Fruit fly (Drosophila melanogaster) whole organism, embryonic: ENCODE data around the gene Cyfip.

Experiments
- Asciz ChIP-seq: fragments of 200-800 bp; sonication (Bioruptor generic); optimal IDR thresholded peaks from 2 replicates; lab custom pipeline; 2017; ENCODE audit warnings: missing biosample characterization, mild to moderate bottlenecking, missing genetic modification characterization, missing genetic modification reagents
- CG12104 ChIP-seq: fragments of 200-800 bp; sonication (Bioruptor generic); optimal IDR thresholded peaks from 3 replicates; lab custom pipeline; 2016; ENCODE audit warnings: missing biosample characterization, missing genetic modification characterization
- CG12769 ChIP-seq: fragments of 200-800 bp; sonication (Bioruptor generic); optimal IDR thresholded peaks from 2 replicates; lab custom pipeline; 2019; ENCODE audit warnings: missing biosample characterization, mild to moderate bottlenecking, missing genetic modification characterization, moderate library complexity
- CG13775 ChIP-seq: fragments of 200-800 bp; sonication (Bioruptor generic); optimal IDR thresholded peaks from 3 replicates; lab custom pipeline; 2017; ENCODE audit warnings: missing biosample characterization, mild to moderate bottlenecking, missing genetic modification characterization
- CG15011 ChIP-seq: fragments of 200-800 bp; sonication (Bioruptor generic); optimal IDR thresholded peaks from 3 replicates; lab custom pipeline; 2018; ENCODE audit warnings: missing biosample characterization, mild to moderate bottlenecking, missing genetic modification characterization
- CG1602 ChIP-seq: fragments of 200-800 bp; sonication (Bioruptor generic); optimal IDR thresholded peaks from 3 replicates; lab custom pipeline; 2016; ENCODE audit warnings: missing biosample characterization, missing genetic modification characterization
- CG16815 ChIP-seq: fragments of 200-800 bp; sonication (Bioruptor generic); optimal IDR thresholded peaks from 3 replicates; lab custom pipeline; 2017; ENCODE audit warnings: missing biosample characterization, mild to moderate bottlenecking, missing genetic modification characterization
- CG2116 ChIP-seq: fragments of 200-800 bp; sonication (Bioruptor generic); optimal IDR thresholded peaks from 3 replicates; lab custom pipeline; 2018; ENCODE audit warnings: missing biosample characterization, mild to moderate bottlenecking, missing genetic modification characterization
- CG2712 ChIP-seq: fragments of 200-800 bp; optimal IDR thresholded peaks from 3 replicates; lab custom pipeline; 2019; ENCODE audit warnings: missing biosample characterization, mild to moderate bottlenecking, missing genetic modification characterization, moderate library complexity
- CG42726 ChIP-seq: fragments of 200-800 bp; sonication (Bioruptor generic); IDR thresholded peaks from 2 replicates; pipeline ENCODE4 v1.3.6; 2022; ENCODE audit warnings: missing biosample characterization, missing genetic modification characterization; ENCODE audit not compliant: partially characterized antibody
- CG4282 ChIP-seq: fragments of 200-800 bp; sonication (Bioruptor generic); optimal IDR thresholded peaks from 2 replicates; lab custom pipeline; 2016; ENCODE audit warnings: missing biosample characterization, missing genetic modification characterization
- CG4328 ChIP-seq: fragments of 200-800 bp; sonication (Bioruptor generic); optimal IDR thresholded peaks from 3 replicates; lab custom pipeline; 2017; ENCODE audit warnings: missing biosample characterization, missing genetic modification reagents, missing genetic modification characterization
- CG4820 ChIP-seq: fragments of 200-800 bp; sonication (Bioruptor generic); optimal IDR thresholded peaks from 3 replicates; lab custom pipeline; 2016; ENCODE audit warnings: missing biosample characterization, missing genetic modification characterization
- CG6175 ChIP-seq: fragments of 200-800 bp; sonication (Bioruptor generic); IDR thresholded peaks from 3 replicates; pipeline ENCODE4 v1.3.6; 2022; ENCODE audit warnings: missing biosample characterization, missing genetic modification characterization
- CG6765 ChIP-seq: fragments of 200-800 bp; sonication (Bioruptor generic); optimal IDR thresholded peaks from 3 replicates; lab custom pipeline; 2017; ENCODE audit warnings: missing biosample characterization, mild to moderate bottlenecking, missing genetic modification characterization
- CG8281 ChIP-seq: fragments of 200-800 bp; sonication (Bioruptor generic); optimal IDR thresholded peaks from 2 replicates; lab custom pipeline; 2018; ENCODE audit warnings: missing biosample characterization, mild to moderate bottlenecking, missing genetic modification characterization, moderate library complexity
- D19A ChIP-seq: fragments of 200-800 bp; optimal IDR thresholded peaks from 3 replicates; lab custom pipeline; 2019; ENCODE audit warnings: missing biosample characterization, mild to moderate bottlenecking, missing genetic modification characterization, moderate library complexity
- D19B ChIP-seq: fragments of 200-800 bp; sonication (Bioruptor generic); optimal IDR thresholded peaks from 2 replicates; lab custom pipeline; 2017; ENCODE audit warnings: missing biosample characterization, mild to moderate bottlenecking, missing genetic modification characterization
- Dad ChIP-seq: fragments of 200-800 bp; sonication (Bioruptor generic); optimal IDR thresholded peaks from 3 replicates; lab custom pipeline; 2016; ENCODE audit warnings: missing biosample characterization, missing genetic modification characterization
- Dek ChIP-seq: fragments of 200-800 bp; sonication (Bioruptor generic); optimal IDR thresholded peaks from 3 replicates; lab custom pipeline; 2019; ENCODE audit warnings: missing biosample characterization, mild to moderate bottlenecking, missing genetic modification characterization, moderate library complexity
- Dfd ChIP-seq, 2 experiments: fragments of >200 bp; optimal IDR thresholded peaks; 2 replicates each; lab custom pipeline; 2017; ENCODE audit warnings: missing biosample characterization in 2 of 2, missing genetic modification characterization in 2 of 2
- Doc2 ChIP-seq: fragments of 200-800 bp; sonication (Bioruptor generic); IDR thresholded peaks from 2 replicates; pipeline ENCODE4 v1.3.6; 2022; ENCODE audit warnings: missing biosample characterization, missing genetic modification characterization
- Hsf ChIP-seq: fragments of 200-800 bp; sonication (Bioruptor generic); optimal IDR thresholded peaks from 3 replicates; lab custom pipeline; 2016; ENCODE audit warnings: missing biosample characterization, missing genetic modification characterization
- MESR4 ChIP-seq: fragments of 200-800 bp; sonication (Bioruptor generic); optimal IDR thresholded peaks from 2 replicates; lab custom pipeline; 2018; ENCODE audit warnings: missing biosample characterization, mild to moderate bottlenecking, missing genetic modification characterization, moderate library complexity
- NK7.1 ChIP-seq: fragments of 200-800 bp; sonication (Bioruptor generic); optimal IDR thresholded peaks from 3 replicates; lab custom pipeline; 2016; ENCODE audit warnings: missing biosample characterization, missing genetic modification characterization
- NfI ChIP-seq: fragments of 200-800 bp; sonication (Bioruptor generic); optimal IDR thresholded peaks from 3 replicates; lab custom pipeline; 2018; ENCODE audit warnings: missing biosample characterization, mild to moderate bottlenecking, missing genetic modification characterization, moderate library complexity
- Oli ChIP-seq: fragments of 200-800 bp; sonication (Bioruptor generic); optimal IDR thresholded peaks from 2 replicates; lab custom pipeline; 2018; ENCODE audit warnings: missing biosample characterization, mild to moderate bottlenecking, missing genetic modification characterization, moderate library complexity
- Poxn ChIP-seq: fragments of 200-800 bp; sonication (Bioruptor generic); IDR thresholded peaks from 2 replicates; pipeline ENCODE4 v1.3.6; 2022; ENCODE audit warnings: missing biosample characterization, missing genetic modification characterization
- Sox100B ChIP-seq: fragments of 200-800 bp; sonication (Bioruptor generic); optimal IDR thresholded peaks from 3 replicates; lab custom pipeline; 2018; ENCODE audit warnings: missing biosample characterization, mild to moderate bottlenecking, missing genetic modification characterization
- abd-A ChIP-seq: fragments of 200-800 bp; sonication (Bioruptor generic); optimal IDR thresholded peaks from 3 replicates; lab custom pipeline; 2019; ENCODE audit warnings: missing biosample characterization, mild to moderate bottlenecking, missing genetic modification characterization, moderate library complexity
- chif ChIP-seq, 2 experiments: fragments of 200-800 bp; sonication (Bioruptor generic); optimal IDR thresholded peaks; 3 replicates each; lab custom pipeline; 2016; ENCODE audit warnings: missing biosample characterization in 2 of 2, missing genetic modification characterization in 2 of 2
- chm ChIP-seq: fragments of 200-800 bp; sonication (Bioruptor generic); IDR thresholded peaks from 2 replicates; pipeline ENCODE4 v1.3.6; 2022; ENCODE audit warnings: missing biosample characterization, missing genetic modification characterization
- ci ChIP-seq: fragments of 200-800 bp; sonication (Bioruptor generic); IDR thresholded peaks from 3 replicates; pipeline ENCODE4 v1.3.6; 2022; ENCODE audit warnings: missing biosample characterization, missing genetic modification characterization
- exex ChIP-seq: fragments of 200-800 bp; sonication (Bioruptor generic); optimal IDR thresholded peaks from 4 replicates; lab custom pipeline; 2018; ENCODE audit warnings: missing biosample characterization, mild to moderate bottlenecking, missing genetic modification characterization, moderate library complexity
- fd64A ChIP-seq: fragments of 200-800 bp; sonication (Bioruptor generic); optimal IDR thresholded peaks from 3 replicates; lab custom pipeline; 2018; ENCODE audit warnings: missing biosample characterization, mild to moderate bottlenecking, missing genetic modification characterization
- fu2 ChIP-seq: fragments of 200-800 bp; sonication (Bioruptor generic); optimal IDR thresholded peaks from 2 replicates; lab custom pipeline; 2016; ENCODE audit warnings: missing biosample characterization, missing genetic modification characterization
- lilli ChIP-seq: fragments of 200-800 bp; sonication (Bioruptor generic); optimal IDR thresholded peaks from 3 replicates; lab custom pipeline; 2016; ENCODE audit warnings: missing biosample characterization, missing genetic modification characterization
- lmd ChIP-seq: fragments of 200-800 bp; sonication (Bioruptor generic); IDR thresholded peaks from 2 replicates; pipeline ENCODE4 v1.3.6; 2022; ENCODE audit warnings: missing biosample characterization, missing genetic modification characterization
- nerfin-1 ChIP-seq: fragments of 200-800 bp; sonication (Bioruptor generic); optimal IDR thresholded peaks from 3 replicates; lab custom pipeline; 2019; ENCODE audit warnings: missing biosample characterization, mild to moderate bottlenecking, missing genetic modification characterization, moderate library complexity
- nmo ChIP-seq: fragments of 200-800 bp; sonication (Bioruptor generic); optimal IDR thresholded peaks from 2 replicates; lab custom pipeline; 2018; ENCODE audit warnings: missing biosample characterization, mild to moderate bottlenecking, missing genetic modification characterization, moderate library complexity
- nom ChIP-seq: fragments of 200-800 bp; sonication (Bioruptor generic); optimal IDR thresholded peaks from 2 replicates; lab custom pipeline; 2017; ENCODE audit warnings: missing biosample characterization, missing genetic modification characterization, mild to moderate bottlenecking, moderate library complexity, missing genetic modification reagents
- odd ChIP-seq: fragments of 200-800 bp; sonication (Bioruptor generic); optimal IDR thresholded peaks from 2 replicates; lab custom pipeline; 2017; ENCODE audit warnings: missing biosample characterization, mild to moderate bottlenecking, missing genetic modification characterization
- pan ChIP-seq, 4 experiments: fragments of >200 bp in 3 of 4; fragments of 200-800 bp in 1 of 4; sonication (Bioruptor generic) in 1 of 4; optimal IDR thresholded peaks in 3 of 4; IDR thresholded peaks in 1 of 4; 2 replicates each; pipeline versions ENCODE4 v1.3.6 to Lab custom; 2017 to 2022; ENCODE audit warnings: missing biosample characterization in 2 of 4, missing genetic modification characterization in 2 of 4, mixed read lengths in 1 of 4
- phol ChIP-seq: fragments of 200-800 bp; sonication (Bioruptor generic); optimal IDR thresholded peaks from 3 replicates; lab custom pipeline; 2018; ENCODE audit warnings: missing biosample characterization, mild to moderate bottlenecking, missing genetic modification characterization, moderate library complexity
- ranshi ChIP-seq: fragments of 200-800 bp; sonication (Bioruptor generic); IDR thresholded peaks from 2 replicates; pipeline ENCODE4 v1.3.6; 2022; ENCODE audit warnings: missing biosample characterization, missing genetic modification characterization
- scrt ChIP-seq: fragments of 200-800 bp; sonication (Bioruptor generic); optimal IDR thresholded peaks from 2 replicates; lab custom pipeline; 2018; ENCODE audit warnings: missing biosample characterization, mild to moderate bottlenecking, missing genetic modification characterization, moderate library complexity
- sna ChIP-seq: fragments of 200-800 bp; sonication (Bioruptor generic); IDR thresholded peaks from 2 replicates; pipeline ENCODE4 v1.3.6; 2022; ENCODE audit warnings: missing biosample characterization, missing genetic modification characterization; ENCODE audit not compliant: partially characterized antibody
- zfh1 ChIP-seq: fragments of 200-800 bp; sonication (Bioruptor generic); IDR thresholded peaks from 3 replicates; pipeline ENCODE4 v1.3.6; 2022; ENCODE audit warnings: missing biosample characterization, missing genetic modification characterization

The Cyfip gene

dm6 chr3R:15342926-15343685, 10.0 kb downstream of the Cyfip start, which contains the start of gene Nagk (continued):
- peak; percentile 79 for TF ChIP-seq CG13775 (GFP tag; lab: Kevin White, UChicago)
- peak; percentile 30; the same call in 2 of the 3 replicates for TF ChIP-seq zfh1 (GFP tag; lab: Robert Waterston, UW)
- TF ChIP-seq lilli (GFP tag; lab: Kevin White, UChicago): peak; percentile 79
- peak; percentile 54 for TF ChIP-seq Dad (GFP tag; lab: Kevin White, UChicago)
- TF ChIP-seq nerfin-1 (tag; lab: Kevin White, UChicago): peak; percentile 28
- TF ChIP-seq CG2116 (GFP tag; lab: Kevin White, UChicago): peak; percentile 64
- TF ChIP-seq CG6765: peak; percentile 59
- peak in 1 of 2 experiments; percentile 27 for TF ChIP-seq pan (optimal IDR thresholded peaks at IDR 0.05; lab: Kevin White, UChicago)
- peak in 1 of 2 experiments; percentile 55 for TF ChIP-seq pan (GFP tag; optimal IDR thresholded peaks at IDR 0.05 in 1 of 2, IDR thresholded peaks at IDR 0.05 in 1 of 2)
- no peak for TF ChIP-seq nom
- no peak for TF ChIP-seq abd-A
- TF ChIP-seq Dek: peak; percentile 35
- TF ChIP-seq CG4328 (GFP tag; lab: Kevin White, UChicago): peak; percentile 59
- TF ChIP-seq CG6175: no peak
- peak; percentile 24 for TF ChIP-seq fu2 (GFP tag; lab: Kevin White, UChicago)
- peak; percentile 45 for TF ChIP-seq NfI (GFP tag; lab: Kevin White, UChicago)
- peak; percentile 68 for TF ChIP-seq odd
- peak; percentile 24 for TF ChIP-seq D19A (tag; lab: Kevin White, UChicago)
- TF ChIP-seq CG4282 (GFP tag; lab: Kevin White, UChicago): no peak
- peak; percentile 59 for TF ChIP-seq CG2712
- peak; percentile 53 for TF ChIP-seq CG4820 (GFP tag; lab: Kevin White, UChicago)
- TF ChIP-seq Doc2 (GFP tag; lab: Robert Waterston, UW): no peak
- TF ChIP-seq Dfd (GFP tag; optimal IDR thresholded peaks at IDR 0.05; lab: Kevin White, UChicago): no peak
- TF ChIP-seq CG42726: peak; percentile 56; the same call in 1 of the 2 replicates
- TF ChIP-seq Asciz: no peak
- peak; percentile 42 for TF ChIP-seq scrt (GFP tag; lab: Kevin White, UChicago)
- TF ChIP-seq CG1602 (GFP tag; lab: Kevin White, UChicago): peak; percentile 57
- peak; percentile 19; the same call in 1 of the 2 replicates for TF ChIP-seq chm (GFP tag; lab: Robert Waterston, UW)
- TF ChIP-seq Oli (tag; lab: Kevin White, UChicago): peak; percentile 80
- TF ChIP-seq ci (GFP tag; lab: Robert Waterston, UW): peak; percentile 71
- no peak for TF ChIP-seq Sox100B (GFP tag; lab: Kevin White, UChicago)
- TF ChIP-seq CG8281 (tag; lab: Kevin White, UChicago): peak; percentile 1
- peak; percentile 96 for TF ChIP-seq D19B
- 0 out of 2 replicates have a peak, but pooled peaks have one; percentile 18 for TF ChIP-seq lmd
- TF ChIP-seq Poxn (GFP tag; lab: Robert Waterston, UW): no peak
- TF ChIP-seq Hsf (GFP tag; lab: Kevin White, UChicago): peak; percentile 67
- peak; percentile 9 to 72 for TF ChIP-seq chif (GFP tag; optimal IDR thresholded peaks at IDR 0.05; lab: Kevin White, UChicago)
- TF ChIP-seq exex (tag; lab: Kevin White, UChicago): peak; percentile 47
- peak; percentile 20 for TF ChIP-seq NK7.1
- TF ChIP-seq ranshi: peak; percentile 8; the same call in 1 of the 2 replicates
- peak; percentile 66 for TF ChIP-seq phol (tag; lab: Kevin White, UChicago)
- peak; percentile 71 for TF ChIP-seq CG15011 (GFP tag; lab: Kevin White, UChicago)
- peak; percentile 77 for TF ChIP-seq CG12104 (GFP tag; lab: Kevin White, UChicago)
- no peak for TF ChIP-seq fd64A (GFP tag; lab: Kevin White, UChicago)
- TF ChIP-seq sna (GFP tag; lab: Robert Waterston, UW): no peak
- peak; percentile 56 for TF ChIP-seq MESR4 (GFP tag; lab: Kevin White, UChicago)
- peak; percentile 82 for TF ChIP-seq nmo (GFP tag; lab: Kevin White, UChicago)
- TF ChIP-seq CG16815 (GFP tag; lab: Kevin White, UChicago): peak; percentile 54
- TF ChIP-seq CG12769 (tag; lab: Kevin White, UChicago): no peak
